Worm (Caenorhabditis elegans): Measurements from ENCODE around the gene ZK1307.2.

ce11 chrII:9619402-9619862 lies 34.3 kb downstream of the ZK1307.2 start:
- no peak for TF ChIP-seq med-1 (GFP tag; optimal IDR thresholded peaks at IDR 0.05; ENCODE audit: insufficient read depth)
- TF ChIP-seq tab-1 (GFP tag; IDR thresholded peaks at IDR 0.05), result no peak
- TF ChIP-seq ztf-29 (GFP tag; IDR thresholded peaks at IDR 0.05), result no peak
- TF ChIP-seq cog-1 (tag; optimal IDR thresholded peaks at IDR 0.05), result peak; percentile 72

Measured in whole organism, midembryonic.